Worm (Caenorhabditis elegans) whole organism, mixed stage, embryonic: Measurements from ENCODE around the gene nhr-12.

Experiments
- M03D4.4 ChIP-seq: sonication (generic microtip); optimal IDR thresholded peaks from 2 replicates; lab custom pipeline; 2017; ENCODE audit warnings: mild to moderate bottlenecking, missing genetic modification characterization, missing compliant biosample characterization
- bed-3 ChIP-seq: fragments of 200-800 bp; sonication (Bioruptor generic); optimal IDR thresholded peaks from 3 replicates; lab custom pipeline; 2018; ENCODE audit warnings: mild to moderate bottlenecking, missing genetic modification characterization, moderate library complexity, missing compliant biosample characterization
- blmp-1 ChIP-seq: fragments of 150-350 bp; optimal IDR thresholded peaks from 2 replicates; lab custom pipeline; 2014; ENCODE audit warnings: missing biosample characterization, missing genetic modification characterization
- ceh-39 ChIP-seq: fragments of 150-350 bp; optimal IDR thresholded peaks from 2 replicates; lab custom pipeline; 2014; ENCODE audit warnings: missing biosample characterization, missing genetic modification characterization
- ceh-43 ChIP-seq: fragments of 200-800 bp; sonication (Bioruptor generic); optimal IDR thresholded peaks from 2 replicates; lab custom pipeline; 2018; ENCODE audit warnings: mild to moderate bottlenecking, missing genetic modification characterization, moderate library complexity, missing compliant biosample characterization
- ces-1 ChIP-seq: fragments of 150-350 bp; optimal IDR thresholded peaks from 2 replicates; lab custom pipeline; 2014; ENCODE audit warnings: missing biosample characterization, missing genetic modification reagents, missing genetic modification characterization
- drap-1 ChIP-seq: fragments of 200-800 bp; sonication (Bioruptor generic); optimal IDR thresholded peaks from 3 replicates; lab custom pipeline; 2018; ENCODE audit warnings: mild to moderate bottlenecking, missing genetic modification characterization, missing compliant biosample characterization
- elt-1 ChIP-seq: sonication (generic microtip); optimal IDR thresholded peaks from 2 replicates; lab custom pipeline; 2017; ENCODE audit warnings: missing genetic modification characterization, mild to moderate bottlenecking, missing compliant biosample characterization, antibody characterized with exemption, moderate library complexity, borderline replicate concordance; ENCODE audit not compliant: insufficient read depth
- elt-3 ChIP-seq: fragments of 150-350 bp; optimal IDR thresholded peaks from 2 replicates; lab custom pipeline; 2014; ENCODE audit warnings: missing biosample characterization, missing genetic modification characterization
- flh-1 ChIP-seq: fragments of 200-800 bp; sonication (Bioruptor generic); optimal IDR thresholded peaks from 2 replicates; lab custom pipeline; 2018; ENCODE audit warnings: mild to moderate bottlenecking, missing genetic modification characterization, moderate library complexity, missing compliant biosample characterization
- ham-2 ChIP-seq: fragments of 200-800 bp; sonication (Bioruptor generic); optimal IDR thresholded peaks from 2 replicates; lab custom pipeline; 2018; ENCODE audit warnings: mild to moderate bottlenecking, missing genetic modification characterization, missing compliant biosample characterization
- hlh-1 ChIP-seq: fragments of 150-350 bp; optimal IDR thresholded peaks from 2 replicates; lab custom pipeline; 2014; ENCODE audit warnings: missing biosample characterization, missing genetic modification reagents, missing genetic modification characterization
- lin-13 ChIP-seq: fragments of 150-350 bp; optimal IDR thresholded peaks from 2 replicates; lab custom pipeline; 2014; ENCODE audit warnings: missing biosample characterization, missing genetic modification characterization
- lsy-2 ChIP-seq: fragments of 150-350 bp; optimal IDR thresholded peaks from 2 replicates; lab custom pipeline; 2014; ENCODE audit warnings: missing biosample characterization, missing genetic modification characterization
- mep-1 ChIP-seq: fragments of 150-350 bp; optimal IDR thresholded peaks from 2 replicates; lab custom pipeline; 2017; ENCODE audit warnings: missing biosample characterization, missing genetic modification reagents, missing genetic modification characterization, inconsistent platforms
- nhr-12 ChIP-seq: fragments of 150-350 bp; optimal IDR thresholded peaks from 2 replicates; lab custom pipeline; 2014; ENCODE audit warnings: missing biosample characterization, missing genetic modification characterization
- nhr-2 ChIP-seq: fragments of 150-350 bp; optimal IDR thresholded peaks from 2 replicates; lab custom pipeline; 2014; ENCODE audit warnings: missing biosample characterization, missing genetic modification characterization
- nhr-237 ChIP-seq: fragments of 150-350 bp; optimal IDR thresholded peaks from 2 replicates; lab custom pipeline; 2014; ENCODE audit warnings: missing biosample characterization, missing genetic modification characterization
- nhr-76 ChIP-seq: sonication (generic microtip); optimal IDR thresholded peaks from 2 replicates; lab custom pipeline; 2017; ENCODE audit warnings: missing biosample characterization, missing genetic modification characterization
- pha-4 ChIP-seq: fragments of 150-350 bp; optimal IDR thresholded peaks from 2 replicates; lab custom pipeline; 2018; ENCODE audit warnings: missing biosample characterization, missing genetic modification reagents, missing genetic modification characterization
- sem-2 ChIP-seq: fragments of 200-800 bp; sonication (Bioruptor generic); optimal IDR thresholded peaks from 2 replicates; lab custom pipeline; 2018; ENCODE audit warnings: mild to moderate bottlenecking, missing genetic modification characterization, missing compliant biosample characterization
- sptf-1 ChIP-seq: sonication (generic microtip); optimal IDR thresholded peaks from 2 replicates; lab custom pipeline; 2017; ENCODE audit warnings: mild to moderate bottlenecking, missing genetic modification characterization, moderate library complexity, missing compliant biosample characterization
- tbx-8 ChIP-seq: fragments of 200-800 bp; sonication (Bioruptor generic); optimal IDR thresholded peaks from 2 replicates; lab custom pipeline; 2018; ENCODE audit warnings: mild to moderate bottlenecking, missing genetic modification characterization, moderate library complexity, missing compliant biosample characterization
- unc-120 ChIP-seq: sonication (generic microtip); optimal IDR thresholded peaks from 2 replicates; lab custom pipeline; 2017; ENCODE audit warnings: missing genetic modification characterization, missing compliant biosample characterization; ENCODE audit not compliant: poor library complexity, severe bottlenecking
- unc-39 ChIP-seq: fragments of 150-350 bp; optimal IDR thresholded peaks from 2 replicates; lab custom pipeline; 2014; ENCODE audit warnings: missing biosample characterization, missing genetic modification characterization
- unc-62 ChIP-seq: fragments of 150-350 bp; optimal IDR thresholded peaks from 2 replicates; lab custom pipeline; 2014; ENCODE audit warnings: missing biosample characterization, missing genetic modification reagents, missing genetic modification characterization
- zip-8 ChIP-seq: fragments of 150-350 bp; optimal IDR thresholded peaks from 2 replicates; lab custom pipeline; 2014; ENCODE audit warnings: missing biosample characterization, missing genetic modification characterization
- ztf-11 ChIP-seq: fragments of 150-350 bp; optimal IDR thresholded peaks from 2 replicates; lab custom pipeline; 2014; ENCODE audit warnings: missing biosample characterization, missing genetic modification characterization

nhr-12 gene

ce11 chrV:10060039-10060438, 23.8 kb downstream of the nhr-12 start:
- TF ChIP-seq unc-120 (peak; percentile 4), flh-1 (GFP tag; lab: Kevin White, UChicago) (no peak), hlh-1 (tag; lab: Kevin White, UChicago) (peak; percentile 68)

- TF ChIP-seq ceh-43 (GFP tag; lab: Kevin White, UChicago), result no peak
- TF ChIP-seq tbx-8 (GFP tag; lab: Kevin White, UChicago), result no peak
- TF ChIP-seq ceh-39, result no peak
- TF ChIP-seq blmp-1 (tag; lab: Kevin White, UChicago), result no peak
- no peak for TF ChIP-seq mep-1 (tag; lab: Kevin White, UChicago)
- no peak for TF ChIP-seq unc-39
- TF ChIP-seq nhr-237 (tag; lab: Kevin White, UChicago), result no peak
- TF ChIP-seq lin-13, result no peak
- no peak for TF ChIP-seq bed-3
- TF ChIP-seq sptf-1 (tag; lab: Kevin White, UChicago), result no peak
- TF ChIP-seq unc-62 (GFP tag; lab: Kevin White, UChicago), result no peak
- TF ChIP-seq zip-8 (tag; lab: Kevin White, UChicago), result no peak
- no peak for TF ChIP-seq hlh-1 (tag; lab: Kevin White, UChicago)
- no peak for TF ChIP-seq nhr-12
- TF ChIP-seq elt-3 (tag; lab: Kevin White, UChicago), result no peak
Measured at ce11 chrV:10058748-10059147, 25.1 kb downstream of the nhr-12 start.

ce11 chrV:10054872-10055271, 29.0 kb downstream of the nhr-12 start, which contains the start of gene yif-1:
Gene yif-1, minus strand, starts transcription at chrV:10054913.
- TF ChIP-seq M03D4.4 (tag; lab: Kevin White, UChicago) (no peak), ztf-11 (tag; lab: Kevin White, UChicago) (no peak), zip-8 (tag; lab: Kevin White, UChicago) (no peak), nhr-12 (no peak), drap-1 (GFP tag; lab: Kevin White, UChicago) (no peak), ces-1 (peak; percentile 88), sptf-1 (tag; lab: Kevin White, UChicago) (no peak), lsy-2 (tag; lab: Kevin White, UChicago) (peak; percentile 88), elt-1 (tag; lab: Kevin White, UChicago) (no peak), nhr-237 (tag; lab: Kevin White, UChicago) (no peak), unc-39 (no peak), elt-3 (tag; lab: Kevin White, UChicago) (no peak), blmp-1 (tag; lab: Kevin White, UChicago) (no peak)

- TF ChIP-seq unc-39, result no peak
- TF ChIP-seq flh-1 (GFP tag; lab: Kevin White, UChicago), result no peak
- TF ChIP-seq pha-4, result no peak
- TF ChIP-seq blmp-1 (tag; lab: Kevin White, UChicago), result no peak
- TF ChIP-seq tbx-8 (GFP tag; lab: Kevin White, UChicago), result no peak
Measured at ce11 chrV:10051855-10052254, 32.0 kb downstream of the nhr-12 start, which contains the start of gene str-118. Gene str-118, plus strand, starts transcription at chrV:10052155.

ce11 chrV:10047189-10047588, 36.7 kb downstream of the nhr-12 start:
- TF ChIP-seq hlh-1 (tag; lab: Kevin White, UChicago), result no peak
- no peak for TF ChIP-seq ceh-39
- no peak for TF ChIP-seq ces-1
- TF ChIP-seq lin-13, result no peak
- no peak for TF ChIP-seq flh-1 (GFP tag; lab: Kevin White, UChicago)
- TF ChIP-seq pha-4, result no peak
- TF ChIP-seq nhr-2, result no peak
- TF ChIP-seq mep-1 (tag; lab: Kevin White, UChicago), result no peak
- no peak for TF ChIP-seq ceh-43 (GFP tag; lab: Kevin White, UChicago)
- no peak for TF ChIP-seq ztf-11 (tag; lab: Kevin White, UChicago)
- no peak for TF ChIP-seq ham-2 (GFP tag; lab: Kevin White, UChicago)
- TF ChIP-seq sptf-1 (tag; lab: Kevin White, UChicago), result no peak
- TF ChIP-seq nhr-76 (tag; lab: Kevin White, UChicago), result no peak
- no peak for TF ChIP-seq tbx-8 (GFP tag; lab: Kevin White, UChicago)

- TF ChIP-seq ztf-11 (tag; lab: Kevin White, UChicago) (no peak), sem-2 (GFP tag; lab: Kevin White, UChicago) (no peak), ces-1 (peak; percentile 10)
Measured at ce11 chrV:10046503-10046902, 37.3 kb downstream of the nhr-12 start.
